Fruit fly (Drosophila melanogaster) whole organism, embryonic: ENCODE data around the gene Tg.

Experiments used
- Atf6 ChIP-seq: fragments of 200-800 bp; sonication (Bioruptor generic); IDR thresholded peaks from 2 replicates; pipeline ENCODE4 v1.3.6; 2022; ENCODE audit warnings: missing biosample characterization, missing genetic modification characterization
- CG1024 ChIP-seq: fragments of 200-800 bp; sonication (Bioruptor generic); IDR thresholded peaks from 2 replicates; pipeline ENCODE4 v1.3.6; 2022; ENCODE audit warnings: missing biosample characterization, missing genetic modification characterization
- CG10274 ChIP-seq: fragments of 200-800 bp; sonication (Bioruptor generic); optimal IDR thresholded peaks from 3 replicates; lab custom pipeline; 2017; ENCODE audit warnings: missing biosample characterization, mild to moderate bottlenecking, missing genetic modification characterization
- CG10543 ChIP-seq: fragments of 200-800 bp; sonication (Bioruptor generic); optimal IDR thresholded peaks from 3 replicates; lab custom pipeline; 2017; ENCODE audit warnings: missing biosample characterization, mild to moderate bottlenecking, missing genetic modification characterization, moderate library complexity
- CG11247 ChIP-seq: fragments of 200-800 bp; sonication (Bioruptor generic); IDR thresholded peaks from 2 replicates; pipeline ENCODE4 v1.3.6; 2022; ENCODE audit warnings: missing biosample characterization, missing genetic modification characterization
- CG11504 ChIP-seq: fragments of 200-800 bp; sonication (Bioruptor generic); optimal IDR thresholded peaks from 3 replicates; lab custom pipeline; 2019; ENCODE audit warnings: missing biosample characterization, mild to moderate bottlenecking, missing genetic modification characterization, moderate library complexity
- CG12391 ChIP-seq: fragments of 200-800 bp; sonication (Bioruptor generic); optimal IDR thresholded peaks from 3 replicates; lab custom pipeline; 2018; ENCODE audit warnings: missing biosample characterization, mild to moderate bottlenecking, missing genetic modification characterization, moderate library complexity
- CG13424 ChIP-seq: fragments of 200-800 bp; sonication (Bioruptor generic); optimal IDR thresholded peaks from 2 replicates; lab custom pipeline; 2019; ENCODE audit warnings: missing biosample characterization, mild to moderate bottlenecking, missing genetic modification characterization, moderate library complexity
- CG15514 ChIP-seq: fragments of 200-800 bp; sonication (Bioruptor generic); optimal IDR thresholded peaks from 3 replicates; lab custom pipeline; 2017; ENCODE audit warnings: missing biosample characterization, missing genetic modification characterization, mild to moderate bottlenecking, moderate library complexity, missing genetic modification reagents
- CG2712 ChIP-seq: fragments of 200-800 bp; optimal IDR thresholded peaks from 3 replicates; lab custom pipeline; 2019; ENCODE audit warnings: missing biosample characterization, mild to moderate bottlenecking, missing genetic modification characterization, moderate library complexity
- CG33213 ChIP-seq: fragments of 200-800 bp; sonication (Bioruptor generic); optimal IDR thresholded peaks from 3 replicates; lab custom pipeline; 2016; ENCODE audit warnings: missing biosample characterization, missing genetic modification characterization
- CG3847 ChIP-seq: fragments of 200-800 bp; sonication (Bioruptor generic); IDR thresholded peaks from 2 replicates; pipeline ENCODE4 v1.3.6; 2022; ENCODE audit warnings: missing biosample characterization, missing genetic modification characterization
- CG6254 ChIP-seq: fragments of 200-800 bp; sonication (Bioruptor generic); optimal IDR thresholded peaks from 3 replicates; lab custom pipeline; 2017; ENCODE audit warnings: mild to moderate bottlenecking, missing biosample characterization, missing genetic modification reagents, missing genetic modification characterization
- CG7556 ChIP-seq: fragments of 200-800 bp; sonication (Bioruptor generic); optimal IDR thresholded peaks from 2 replicates; lab custom pipeline; 2017; ENCODE audit warnings: missing biosample characterization, mild to moderate bottlenecking, missing genetic modification characterization
- CG8944 ChIP-seq: fragments of 200-800 bp; sonication (Bioruptor generic); optimal IDR thresholded peaks from 3 replicates; lab custom pipeline; 2016; ENCODE audit warnings: missing biosample characterization, missing genetic modification characterization
- Dbx ChIP-seq: fragments of 200-800 bp; sonication (Bioruptor generic); IDR thresholded peaks from 3 replicates; pipeline ENCODE4 v1.3.6; 2022; ENCODE audit warnings: missing biosample characterization, missing genetic modification characterization
- Eip74EF ChIP-seq, 2 experiments: fragments of 200-800 bp in 1 of 2; fragments of >200 bp in 1 of 2; sonication (Bioruptor generic) in 1 of 2; optimal IDR thresholded peaks; 2 replicates each; lab custom pipeline; 2017 to 2019; ENCODE audit warnings: missing biosample characterization in 2 of 2, missing genetic modification characterization in 2 of 2, mild to moderate bottlenecking in 1 of 2, moderate library complexity in 1 of 2
- Elba2 ChIP-seq: fragments of 200-800 bp; sonication (Bioruptor generic); optimal IDR thresholded peaks from 3 replicates; lab custom pipeline; 2016; ENCODE audit warnings: missing biosample characterization, missing genetic modification characterization
- GATAe ChIP-seq: fragments of 200-800 bp; sonication (Bioruptor generic); conservative IDR thresholded peaks from 2 replicates; pipeline ENCODE4 v1.3.6; 2022; ENCODE audit warnings: missing biosample characterization, missing genetic modification characterization
- HLHmδ ChIP-seq: fragments of 200-800 bp; sonication (Bioruptor generic); optimal IDR thresholded peaks from 2 replicates; lab custom pipeline; 2018; ENCODE audit warnings: missing biosample characterization, mild to moderate bottlenecking, missing genetic modification characterization, moderate library complexity
- Spps ChIP-seq: fragments of 200-800 bp; sonication (Bioruptor generic); optimal IDR thresholded peaks from 2 replicates; lab custom pipeline; 2018; ENCODE audit warnings: missing biosample characterization, mild to moderate bottlenecking, missing genetic modification characterization
- ase ChIP-seq: fragments of 200-800 bp; sonication (Bioruptor generic); IDR thresholded peaks from 3 replicates; pipeline ENCODE4 v1.3.6; 2022; ENCODE audit warnings: missing biosample characterization, missing genetic modification characterization
- chm ChIP-seq: fragments of 200-800 bp; sonication (Bioruptor generic); IDR thresholded peaks from 2 replicates; pipeline ENCODE4 v1.3.6; 2022; ENCODE audit warnings: missing biosample characterization, missing genetic modification characterization
- crc ChIP-seq: fragments of 200-800 bp; sonication (Bioruptor generic); optimal IDR thresholded peaks from 2 replicates; lab custom pipeline; 2016; ENCODE audit warnings: missing biosample characterization, missing genetic modification characterization
- crol ChIP-seq: fragments of 200-800 bp; sonication (Bioruptor generic); IDR thresholded peaks from 2 replicates; pipeline ENCODE4 v1.3.6; 2022; ENCODE audit warnings: missing biosample characterization, missing genetic modification characterization
- ewg ChIP-seq: fragments of 200-800 bp; sonication (Bioruptor generic); optimal IDR thresholded peaks from 3 replicates; lab custom pipeline; 2017; ENCODE audit warnings: mild to moderate bottlenecking, missing biosample characterization, missing genetic modification reagents, missing genetic modification characterization
- fd3F ChIP-seq: fragments of 200-800 bp; sonication (Bioruptor generic); optimal IDR thresholded peaks from 2 replicates; lab custom pipeline; 2018; ENCODE audit warnings: missing biosample characterization, mild to moderate bottlenecking, missing genetic modification characterization, moderate library complexity
- fru ChIP-seq: fragments of >200 bp; optimal IDR thresholded peaks from 2 replicates; lab custom pipeline; 2017
- gcm ChIP-seq: fragments of 200-800 bp; sonication (Bioruptor generic); optimal IDR thresholded peaks from 2 replicates; lab custom pipeline; 2019; ENCODE audit warnings: missing biosample characterization, mild to moderate bottlenecking, missing genetic modification characterization, moderate library complexity
- gcm2 ChIP-seq: fragments of 200-800 bp; sonication (Bioruptor generic); optimal IDR thresholded peaks from 2 replicates; lab custom pipeline; 2016; ENCODE audit warnings: missing biosample characterization, missing genetic modification characterization
- gt ChIP-seq: fragments of 200-800 bp; sonication (Bioruptor generic); IDR thresholded peaks from 2 replicates; pipeline ENCODE4 v1.3.6; 2022; ENCODE audit warnings: missing biosample characterization, missing genetic modification characterization
- hbn ChIP-seq: fragments of 200-800 bp; sonication (Bioruptor generic); IDR thresholded peaks from 2 replicates; pipeline ENCODE4 v1.3.6; 2022; ENCODE audit warnings: missing biosample characterization, missing genetic modification characterization; ENCODE audit not compliant: partially characterized antibody
- hth ChIP-seq: fragments of >200 bp; optimal IDR thresholded peaks from 2 replicates; lab custom pipeline; 2017; ENCODE audit warnings: inconsistent platforms
- ken ChIP-seq: fragments of 200-800 bp; sonication (Bioruptor generic); IDR thresholded peaks from 3 replicates; pipeline ENCODE4 v1.3.6; 2022; ENCODE audit warnings: missing biosample characterization, missing genetic modification characterization
- lola ChIP-seq, 3 experiments: fragments of >200 bp in 2 of 3; fragments of 200-800 bp in 1 of 3; sonication (Bioruptor generic) in 1 of 3; optimal IDR thresholded peaks; 2 replicates each; lab custom pipeline; 2017 to 2019; ENCODE audit warnings: missing biosample characterization in 3 of 3, missing genetic modification characterization in 3 of 3, mild to moderate bottlenecking in 1 of 3, moderate library complexity in 1 of 3
- luna ChIP-seq: fragments of 200-800 bp; sonication (Bioruptor generic); optimal IDR thresholded peaks from 2 replicates; lab custom pipeline; 2016; ENCODE audit warnings: missing biosample characterization, missing genetic modification characterization
- nerfin-1 ChIP-seq: fragments of 200-800 bp; sonication (Bioruptor generic); optimal IDR thresholded peaks from 3 replicates; lab custom pipeline; 2019; ENCODE audit warnings: missing biosample characterization, mild to moderate bottlenecking, missing genetic modification characterization, moderate library complexity
- nmo ChIP-seq: fragments of 200-800 bp; sonication (Bioruptor generic); optimal IDR thresholded peaks from 2 replicates; lab custom pipeline; 2018; ENCODE audit warnings: missing biosample characterization, mild to moderate bottlenecking, missing genetic modification characterization, moderate library complexity
- nom ChIP-seq: fragments of 200-800 bp; sonication (Bioruptor generic); optimal IDR thresholded peaks from 2 replicates; lab custom pipeline; 2017; ENCODE audit warnings: missing biosample characterization, missing genetic modification characterization, mild to moderate bottlenecking, moderate library complexity, missing genetic modification reagents
- odd ChIP-seq: fragments of 200-800 bp; sonication (Bioruptor generic); optimal IDR thresholded peaks from 2 replicates; lab custom pipeline; 2017; ENCODE audit warnings: missing biosample characterization, mild to moderate bottlenecking, missing genetic modification characterization
- otp ChIP-seq: fragments of 200-800 bp; sonication (Bioruptor generic); IDR thresholded peaks from 3 replicates; pipeline ENCODE4, ENCODE4 v1.3.6; 2022; ENCODE audit warnings: missing biosample characterization, missing genetic modification characterization
- p53 ChIP-seq: fragments of 200-800 bp; sonication (Bioruptor generic); optimal IDR thresholded peaks from 2 replicates; lab custom pipeline; 2016; ENCODE audit warnings: missing biosample characterization, missing genetic modification characterization
- salm ChIP-seq: fragments of 200-800 bp; sonication (Bioruptor generic); optimal IDR thresholded peaks from 2 replicates; lab custom pipeline; 2018; ENCODE audit warnings: missing biosample characterization, mild to moderate bottlenecking, missing genetic modification characterization
- schlank ChIP-seq: fragments of 200-800 bp; sonication (Bioruptor generic); optimal IDR thresholded peaks from 2 replicates; lab custom pipeline; 2018; ENCODE audit warnings: missing biosample characterization, mild to moderate bottlenecking, missing genetic modification characterization
- sd ChIP-seq: fragments of 200-800 bp; sonication (Bioruptor generic); optimal IDR thresholded peaks from 3 replicates; lab custom pipeline; 2018; ENCODE audit warnings: missing biosample characterization, mild to moderate bottlenecking, missing genetic modification characterization, moderate library complexity
- slbo ChIP-seq: fragments of 200-800 bp; sonication (Bioruptor generic); IDR thresholded peaks from 2 replicates; pipeline ENCODE4 v1.3.6; 2022; ENCODE audit warnings: missing biosample characterization, missing genetic modification characterization
- stc ChIP-seq: fragments of 200-800 bp; sonication (Bioruptor generic); IDR thresholded peaks from 2 replicates; pipeline ENCODE4 v1.3.6; 2022; ENCODE audit warnings: missing biosample characterization, missing genetic modification characterization
- tna ChIP-seq: fragments of 200-800 bp; sonication (Bioruptor generic); IDR thresholded peaks from 2 replicates; pipeline ENCODE4 v1.3.6; 2022; ENCODE audit warnings: missing biosample characterization, missing genetic modification characterization; ENCODE audit not compliant: partially characterized antibody
- toy ChIP-seq: fragments of 200-800 bp; sonication (Bioruptor generic); IDR thresholded peaks from 2 replicates; pipeline ENCODE4 v1.3.6; 2022; ENCODE audit warnings: missing biosample characterization, missing genetic modification characterization
- vvl ChIP-seq: fragments of 200-800 bp; sonication (Bioruptor generic); IDR thresholded peaks from 2 replicates; pipeline ENCODE4 v1.3.6; 2022; ENCODE audit warnings: missing biosample characterization, missing genetic modification characterization
- wdn ChIP-seq: fragments of 200-800 bp; sonication (Bioruptor generic); IDR thresholded peaks from 2 replicates; pipeline ENCODE4 v1.3.6; 2022; ENCODE audit warnings: missing biosample characterization, missing genetic modification characterization

Tg gene

DNA sequence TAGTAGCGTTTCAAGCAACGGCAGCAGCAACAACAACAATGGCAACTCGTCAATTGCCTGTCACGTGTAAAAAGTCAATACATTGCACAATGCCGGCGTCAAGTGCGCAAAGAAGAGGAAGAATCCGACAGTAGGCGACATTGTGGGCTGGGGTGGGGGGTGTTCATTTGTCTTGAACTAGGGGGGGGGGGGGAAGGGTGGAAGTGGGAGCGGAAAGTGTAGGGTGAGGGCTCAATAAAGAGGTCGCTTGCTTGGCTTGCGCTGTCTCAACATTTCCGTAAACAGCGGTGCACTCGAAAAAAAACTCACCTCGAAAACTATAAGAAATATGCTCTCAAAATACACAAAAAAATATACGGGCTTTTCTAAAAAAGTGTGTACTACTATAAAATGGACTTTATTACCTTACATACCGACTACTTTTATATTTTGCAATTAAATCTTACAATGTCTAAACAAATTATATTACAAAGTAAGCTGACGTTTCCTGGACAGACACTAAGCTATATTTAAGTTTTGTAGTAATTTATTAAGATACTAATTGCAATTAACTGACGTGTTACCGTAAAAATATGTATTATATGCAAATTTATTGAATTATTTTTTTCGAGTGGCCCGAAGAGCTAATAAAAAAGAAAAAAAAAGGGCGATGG, 45.3 kb upstream of the Tg start (continued):
- TF ChIP-seq sd (no peak), CG11247 (GFP tag; lab: Robert Waterston, UW) (no peak), Eip74EF (GFP tag; optimal IDR thresholded peaks at IDR 0.05; lab: Kevin White, UChicago) (peak in 1 of 2 experiments; percentile 67), crc (GFP tag; lab: Kevin White, UChicago) (no peak), CG7556 (peak; percentile 32), ken (GFP tag; lab: Robert Waterston, UW) (no peak), CG33213 (GFP tag; lab: Kevin White, UChicago) (no peak), schlank (tag; lab: Kevin White, UChicago) (no peak), p53 (GFP tag; lab: Kevin White, UChicago) (no peak), gt (GFP tag; lab: Robert Waterston, UW) (no peak), HLHmδ (GFP tag; lab: Kevin White, UChicago) (no peak), ase (GFP tag; lab: Robert Waterston, UW) (no peak), odd (GFP tag; lab: Kevin White, UChicago) (no peak), hbn (no peak), CG13424 (tag; lab: Kevin White, UChicago) (peak; percentile 22), CG6254 (GFP tag; lab: Kevin White, UChicago) (no peak), ewg (no peak), CG3847 (GFP tag; lab: Robert Waterston, UW) (no peak), slbo (GFP tag; lab: Robert Waterston, UW) (no peak), fd3F (GFP tag; lab: Kevin White, UChicago) (no peak), nerfin-1 (tag; lab: Kevin White, UChicago) (peak; percentile 17), CG8944 (GFP tag; lab: Kevin White, UChicago) (no peak), crol (peak; percentile 85), CG11504 (tag; lab: Kevin White, UChicago) (peak; percentile 73), nmo (peak; percentile 69), fru (lab: Kevin White, UChicago) (no peak), Elba2 (GFP tag; lab: Kevin White, UChicago) (no peak), vvl (GFP tag; lab: Robert Waterston, UW) (no peak), otp (GFP tag; lab: Robert Waterston, UW) (no peak), CG2712 (peak; percentile 60), gcm2 (GFP tag; lab: Kevin White, UChicago) (no peak), gcm (GFP tag; lab: Kevin White, UChicago) (no peak), salm (no peak), CG10274 (GFP tag; lab: Kevin White, UChicago) (no peak), nom (no peak), toy (no peak), lola (GFP tag; optimal IDR thresholded peaks at IDR 0.05; lab: Kevin White, UChicago) (peak in 1 of 3 experiments; percentile 22), tna (GFP tag; lab: Robert Waterston, UW) (no peak), chm (GFP tag; lab: Robert Waterston, UW) (no peak), CG1024 (GFP tag; lab: Robert Waterston, UW) (no peak), wdn (GFP tag; lab: Robert Waterston, UW) (no peak), Atf6 (no peak), CG10543 (GFP tag; lab: Kevin White, UChicago) (no peak), Spps (tag; lab: Kevin White, UChicago) (peak; percentile 12), stc (no peak), hth (lab: Kevin White, UChicago) (no peak), CG12391 (tag; lab: Kevin White, UChicago) (peak; percentile 35), luna (GFP tag; lab: Kevin White, UChicago) (no peak), GATAe (GFP tag; lab: Robert Waterston, UW) (no peak), Dbx (GFP tag; lab: Robert Waterston, UW) (no peak), CG15514 (no peak)
